Fruit fly (Drosophila melanogaster) whole organism, embryonic: Measurements from ENCODE around the gene P58IPK.

Experiments
- Antp ChIP-seq: fragments of 200-800 bp; sonication (Bioruptor generic); optimal IDR thresholded peaks from 3 replicates; lab custom pipeline; 2016; ENCODE audit warnings: missing biosample characterization, missing genetic modification characterization
- CG10366 ChIP-seq: fragments of 200-800 bp; sonication (Bioruptor generic); IDR thresholded peaks from 2 replicates; pipeline ENCODE4 v1.3.6; 2022; ENCODE audit warnings: missing biosample characterization, missing genetic modification characterization
- CG12071 ChIP-seq: fragments of 200-800 bp; sonication (Bioruptor generic); optimal IDR thresholded peaks from 3 replicates; lab custom pipeline; 2018; ENCODE audit warnings: missing biosample characterization, mild to moderate bottlenecking, missing genetic modification characterization
- CG12299 ChIP-seq: fragments of 200-800 bp; sonication (Bioruptor generic); optimal IDR thresholded peaks from 2 replicates; lab custom pipeline; 2018; ENCODE audit warnings: missing biosample characterization, mild to moderate bottlenecking, missing genetic modification characterization
- CG13296 ChIP-seq: fragments of 200-800 bp; sonication (Bioruptor generic); optimal IDR thresholded peaks from 3 replicates; lab custom pipeline; 2018; ENCODE audit warnings: missing biosample characterization, mild to moderate bottlenecking, missing genetic modification characterization
- CG13424 ChIP-seq: fragments of 200-800 bp; sonication (Bioruptor generic); optimal IDR thresholded peaks from 2 replicates; lab custom pipeline; 2019; ENCODE audit warnings: missing biosample characterization, mild to moderate bottlenecking, missing genetic modification characterization, moderate library complexity
- CG17186 ChIP-seq: fragments of 200-800 bp; sonication (Bioruptor generic); optimal IDR thresholded peaks from 3 replicates; lab custom pipeline; 2017; ENCODE audit warnings: missing biosample characterization, missing genetic modification reagents, missing genetic modification characterization
- CG1792 ChIP-seq: fragments of 200-800 bp; sonication (Bioruptor generic); optimal IDR thresholded peaks from 2 replicates; lab custom pipeline; 2016; ENCODE audit warnings: missing biosample characterization, missing genetic modification characterization
- CG1832 ChIP-seq: fragments of 200-800 bp; sonication (Bioruptor generic); optimal IDR thresholded peaks from 2 replicates; lab custom pipeline; 2017; ENCODE audit warnings: missing biosample characterization, mild to moderate bottlenecking, missing genetic modification characterization, inconsistent platforms
- CG31441 ChIP-seq: fragments of 200-800 bp; sonication (Bioruptor generic); IDR thresholded peaks from 2 replicates; pipeline ENCODE4 v1.3.6; 2022; ENCODE audit warnings: missing biosample characterization, missing genetic modification characterization
- CG34224 ChIP-seq: fragments of 200-800 bp; sonication (Bioruptor generic); IDR thresholded peaks from 3 replicates; pipeline ENCODE4 v1.3.6; 2022; ENCODE audit warnings: missing biosample characterization, missing genetic modification characterization; ENCODE audit not compliant: partially characterized antibody
- CG3726 ChIP-seq: fragments of 200-800 bp; sonication (Bioruptor generic); IDR thresholded peaks from 3 replicates; pipeline ENCODE4, ENCODE4 v1.3.6; 2022; ENCODE audit warnings: missing biosample characterization, missing genetic modification characterization
- CG43689 ChIP-seq: fragments of 200-800 bp; sonication (Bioruptor generic); IDR thresholded peaks from 2 replicates; pipeline ENCODE4 v1.3.6; 2022; ENCODE audit warnings: missing biosample characterization, missing genetic modification characterization
- CG4820 ChIP-seq: fragments of 200-800 bp; sonication (Bioruptor generic); optimal IDR thresholded peaks from 3 replicates; lab custom pipeline; 2016; ENCODE audit warnings: missing biosample characterization, missing genetic modification characterization
- CG5245 ChIP-seq: fragments of 200-800 bp; sonication (Bioruptor generic); optimal IDR thresholded peaks from 3 replicates; lab custom pipeline; 2016; ENCODE audit warnings: missing biosample characterization, missing genetic modification characterization
- CG5953 ChIP-seq: fragments of 200-800 bp; sonication (Bioruptor generic); IDR thresholded peaks from 2 replicates; pipeline ENCODE4 v1.3.6; 2022; ENCODE audit warnings: missing biosample characterization, missing genetic modification characterization
- CG6813 ChIP-seq: fragments of 200-800 bp; sonication (Bioruptor generic); optimal IDR thresholded peaks from 2 replicates; lab custom pipeline; 2017; ENCODE audit warnings: missing biosample characterization, missing genetic modification characterization, mild to moderate bottlenecking, moderate library complexity, missing genetic modification reagents
- CG7357 ChIP-seq: fragments of 200-800 bp; sonication (Bioruptor generic); IDR thresholded peaks from 3 replicates; pipeline ENCODE4 v1.3.6; 2022; ENCODE audit warnings: missing biosample characterization, missing genetic modification characterization
- CG8924 ChIP-seq: fragments of 200-800 bp; optimal IDR thresholded peaks from 3 replicates; lab custom pipeline; 2019; ENCODE audit warnings: missing biosample characterization, mild to moderate bottlenecking, missing genetic modification characterization, moderate library complexity
- CG8944 ChIP-seq: fragments of 200-800 bp; sonication (Bioruptor generic); optimal IDR thresholded peaks from 3 replicates; lab custom pipeline; 2016; ENCODE audit warnings: missing biosample characterization, missing genetic modification characterization
- ERR ChIP-seq: fragments of 200-800 bp; sonication (Bioruptor generic); optimal IDR thresholded peaks from 2 replicates; lab custom pipeline; 2016; ENCODE audit warnings: missing biosample characterization, missing genetic modification characterization
- Fer2 ChIP-seq: fragments of 200-800 bp; sonication (Bioruptor generic); optimal IDR thresholded peaks from 2 replicates; lab custom pipeline; 2018; ENCODE audit warnings: missing biosample characterization, mild to moderate bottlenecking, missing genetic modification characterization, moderate library complexity
- Fer3 ChIP-seq: fragments of 200-800 bp; sonication (Bioruptor generic); optimal IDR thresholded peaks from 2 replicates; lab custom pipeline; 2018; ENCODE audit warnings: missing biosample characterization, mild to moderate bottlenecking, missing genetic modification characterization, moderate library complexity
- Lpt ChIP-seq: fragments of >200 bp; optimal IDR thresholded peaks from 2 replicates; lab custom pipeline; 2018; ENCODE audit warnings: missing biosample characterization, missing genetic modification characterization
- Nf-YB ChIP-seq: fragments of 200-800 bp; sonication (Bioruptor generic); optimal IDR thresholded peaks from 3 replicates; lab custom pipeline; 2019; ENCODE audit warnings: missing biosample characterization, mild to moderate bottlenecking, missing genetic modification characterization, moderate library complexity
- Pdp1 ChIP-seq, 2 experiments: fragments of 200-800 bp; sonication (Bioruptor generic); optimal IDR thresholded peaks; 3 replicates each; lab custom pipeline; 2016; ENCODE audit warnings: missing biosample characterization in 2 of 2, missing genetic modification characterization in 2 of 2, mild to moderate bottlenecking in 1 of 2, moderate library complexity in 1 of 2
- Six4 ChIP-seq: fragments of 200-800 bp; sonication (Bioruptor generic); optimal IDR thresholded peaks from 2 replicates; lab custom pipeline; 2016; ENCODE audit warnings: missing biosample characterization, missing genetic modification characterization
- Trl ChIP-seq, 3 experiments: fragments of >200 bp in 2 of 3; fragments of 200-800 bp in 1 of 3; sonication (Bioruptor generic) in 1 of 3; optimal IDR thresholded peaks; 2 replicates in 1 of 3; 3 replicates in 2 of 3; lab custom pipeline; 2016 to 2017; ENCODE audit warnings: missing biosample characterization in 1 of 3, missing genetic modification characterization in 1 of 3
- ab ChIP-seq: fragments of 200-800 bp; sonication (Bioruptor generic); optimal IDR thresholded peaks from 2 replicates; lab custom pipeline; 2016; ENCODE audit warnings: missing biosample characterization, missing genetic modification characterization
- amos ChIP-seq: fragments of 200-800 bp; sonication (Bioruptor generic); IDR thresholded peaks from 2 replicates; pipeline ENCODE4 v1.3.6; 2022; ENCODE audit warnings: missing biosample characterization, missing genetic modification characterization; ENCODE audit not compliant: partially characterized antibody
- disco-r ChIP-seq: fragments of 200-800 bp; sonication (Bioruptor generic); optimal IDR thresholded peaks from 2 replicates; lab custom pipeline; 2016; ENCODE audit warnings: missing biosample characterization, missing genetic modification characterization
- dm ChIP-seq: fragments of 200-800 bp; sonication (Bioruptor generic); optimal IDR thresholded peaks from 3 replicates; lab custom pipeline; 2016; ENCODE audit warnings: missing biosample characterization, missing genetic modification characterization
- gem ChIP-seq: fragments of 200-800 bp; sonication (Bioruptor generic); optimal IDR thresholded peaks from 2 replicates; lab custom pipeline; 2019; ENCODE audit warnings: missing biosample characterization, mild to moderate bottlenecking, missing genetic modification characterization, moderate library complexity
- gsb-n ChIP-seq: fragments of 200-800 bp; sonication (Bioruptor generic); optimal IDR thresholded peaks from 3 replicates; lab custom pipeline; 2018; ENCODE audit warnings: missing biosample characterization, mild to moderate bottlenecking, missing genetic modification characterization
- ken ChIP-seq: fragments of 200-800 bp; sonication (Bioruptor generic); IDR thresholded peaks from 3 replicates; pipeline ENCODE4 v1.3.6; 2022; ENCODE audit warnings: missing biosample characterization, missing genetic modification characterization
- lola ChIP-seq, 3 experiments: fragments of >200 bp in 2 of 3; fragments of 200-800 bp in 1 of 3; sonication (Bioruptor generic) in 1 of 3; optimal IDR thresholded peaks; 2 replicates each; lab custom pipeline; 2017 to 2019; ENCODE audit warnings: missing biosample characterization in 3 of 3, missing genetic modification characterization in 3 of 3, mild to moderate bottlenecking in 1 of 3, moderate library complexity in 1 of 3
- nerfin-1 ChIP-seq: fragments of 200-800 bp; sonication (Bioruptor generic); optimal IDR thresholded peaks from 3 replicates; lab custom pipeline; 2019; ENCODE audit warnings: missing biosample characterization, mild to moderate bottlenecking, missing genetic modification characterization, moderate library complexity
- nom ChIP-seq: fragments of 200-800 bp; sonication (Bioruptor generic); optimal IDR thresholded peaks from 2 replicates; lab custom pipeline; 2017; ENCODE audit warnings: missing biosample characterization, missing genetic modification characterization, mild to moderate bottlenecking, moderate library complexity, missing genetic modification reagents
- pb ChIP-seq: fragments of 200-800 bp; sonication (Bioruptor generic); optimal IDR thresholded peaks from 3 replicates; lab custom pipeline; 2016; ENCODE audit warnings: missing biosample characterization, missing genetic modification characterization
- pita ChIP-seq: fragments of 200-800 bp; sonication (Bioruptor generic); optimal IDR thresholded peaks from 2 replicates; lab custom pipeline; 2017; ENCODE audit warnings: missing biosample characterization, mild to moderate bottlenecking, missing genetic modification characterization
- ranshi ChIP-seq: fragments of 200-800 bp; sonication (Bioruptor generic); IDR thresholded peaks from 2 replicates; pipeline ENCODE4 v1.3.6; 2022; ENCODE audit warnings: missing biosample characterization, missing genetic modification characterization
- repo ChIP-seq: fragments of 200-800 bp; sonication (Bioruptor generic); optimal IDR thresholded peaks from 2 replicates; lab custom pipeline; 2016; ENCODE audit warnings: missing biosample characterization, missing genetic modification characterization
- sqz ChIP-seq: fragments of 200-800 bp; sonication (Bioruptor generic); optimal IDR thresholded peaks from 3 replicates; lab custom pipeline; 2018; ENCODE audit warnings: missing biosample characterization, mild to moderate bottlenecking, missing genetic modification characterization
- stwl ChIP-seq: fragments of 200-800 bp; sonication (Bioruptor generic); optimal IDR thresholded peaks from 3 replicates; lab custom pipeline; 2018; ENCODE audit warnings: missing biosample characterization, mild to moderate bottlenecking, missing genetic modification characterization, moderate library complexity
- ttk ChIP-seq: fragments of 200-800 bp; sonication (Bioruptor generic); IDR thresholded peaks from 2 replicates; pipeline ENCODE4 v2.1.2; 2022; ENCODE audit warnings: missing biosample characterization, missing genetic modification characterization
- wor ChIP-seq: fragments of 200-800 bp; sonication (Bioruptor generic); IDR thresholded peaks from 2 replicates; pipeline ENCODE4 v1.3.6; 2022; ENCODE audit warnings: missing biosample characterization, missing genetic modification characterization
- z ChIP-seq: fragments of 200-800 bp; sonication (Bioruptor generic); IDR thresholded peaks from 3 replicates; pipeline ENCODE4 v1.3.6; 2022; ENCODE audit warnings: missing biosample characterization, missing genetic modification characterization
- zen ChIP-seq: fragments of 200-800 bp; sonication (Bioruptor generic); optimal IDR thresholded peaks from 3 replicates; lab custom pipeline; 2018; ENCODE audit warnings: missing biosample characterization, mild to moderate bottlenecking, missing genetic modification characterization, moderate library complexity

Gene P58IPK

DNA sequence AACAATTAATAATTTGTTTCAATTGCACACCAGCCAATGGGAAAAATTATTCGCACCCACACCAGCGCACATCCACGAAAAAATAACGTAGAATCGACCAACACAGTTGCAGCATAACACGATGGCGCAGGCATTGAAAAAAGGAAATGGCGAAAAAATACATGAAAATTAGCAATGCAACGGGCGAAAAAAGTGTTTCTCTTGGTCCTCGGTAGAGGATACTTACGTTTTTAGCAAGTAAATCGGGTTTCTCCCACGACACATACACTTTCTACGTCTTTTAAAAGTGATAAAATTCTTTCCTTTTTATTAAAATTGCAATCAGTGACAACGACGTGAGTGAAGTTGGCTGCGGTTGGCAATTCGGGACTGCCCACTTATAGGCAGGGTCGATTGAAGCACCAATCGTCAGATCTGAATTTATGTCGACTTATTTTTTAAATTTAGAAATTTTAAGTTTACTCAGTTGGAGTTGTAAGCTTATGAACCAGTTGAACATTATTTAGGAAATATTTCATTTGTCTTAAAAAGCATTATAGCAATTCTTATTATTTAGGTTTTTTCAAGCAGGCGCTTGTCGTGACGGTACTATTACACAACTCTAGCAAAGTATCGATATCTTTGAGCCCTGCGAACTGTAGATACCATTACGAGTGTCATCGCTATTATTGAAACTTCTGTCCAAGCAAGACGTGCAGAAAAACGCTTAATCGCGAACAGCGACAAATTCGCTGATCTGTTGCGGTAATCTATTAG lies 9.2 kb upstream of the P58IPK start, which contains the start of the genes Kap-alpha3 and Son (continued):
- TF ChIP-seq CG13296 (peak; percentile 97), Fer2 (tag; lab: Kevin White, UChicago) (peak; percentile 92), CG12299 (peak; percentile 86), CG7357 (GFP tag; lab: Robert Waterston, UW) (peak; percentile 71), ken (GFP tag; lab: Robert Waterston, UW) (peak; percentile 91), pb (GFP tag; lab: Kevin White, UChicago) (peak; percentile 92), disco-r (GFP tag; lab: Kevin White, UChicago) (peak; percentile 87), CG1832 (no peak), CG5953 (GFP tag; lab: Robert Waterston, UW) (peak; percentile 72), pita (GFP tag; lab: Kevin White, UChicago) (no peak), CG8924 (tag; lab: Kevin White, UChicago) (peak; percentile 89), nerfin-1 (peak; percentile 90), dm (GFP tag; lab: Kevin White, UChicago) (peak; percentile 96), CG17186 (peak; percentile 88), CG13424 (peak; percentile 89), CG8944 (GFP tag; lab: Kevin White, UChicago) (peak; percentile 93), lola (GFP tag; optimal IDR thresholded peaks at IDR 0.05; lab: Kevin White, UChicago) (peak in 1 of 3 experiments; percentile 87), CG43689 (GFP tag; lab: Robert Waterston, UW) (peak; percentile 70), Lpt (GFP tag; lab: Kevin White, UChicago) (no peak), stwl (tag; lab: Kevin White, UChicago) (peak; percentile 81), Nf-YB (GFP tag; lab: Kevin White, UChicago) (peak; percentile 78), ab (GFP tag; lab: Kevin White, UChicago) (peak; percentile 62), CG1792 (peak; percentile 85), sqz (GFP tag; lab: Kevin White, UChicago) (peak; percentile 92), Trl (optimal IDR thresholded peaks at IDR 0.05; lab: Kevin White, UChicago) (no peak), Trl (GFP tag; optimal IDR thresholded peaks at IDR 0.05; lab: Kevin White, UChicago) (peak; percentile 95), CG4820 (peak; percentile 88), zen (tag; lab: Kevin White, UChicago) (peak; percentile 83), nom (GFP tag; lab: Kevin White, UChicago) (peak; percentile 92), repo (peak; percentile 87), CG5245 (GFP tag; lab: Kevin White, UChicago) (peak; percentile 88), z (GFP tag; lab: Robert Waterston, UW) (no peak), ttk (GFP tag; lab: Robert Waterston, UW) (peak; percentile 88), wor (peak; percentile 72), gsb-n (peak; percentile 82), Pdp1 (GFP tag; optimal IDR thresholded peaks at IDR 0.05; lab: Kevin White, UChicago) (peak; percentile 94 to 99), Fer3 (tag; lab: Kevin White, UChicago) (peak; percentile 93), CG12071 (GFP tag; lab: Kevin White, UChicago) (peak; percentile 91), ranshi (peak; percentile 85), gem (tag; lab: Kevin White, UChicago) (peak; percentile 88), CG3726 (GFP tag; lab: Robert Waterston, UW) (peak; percentile 80; the same call in 2 of the 3 replicates), CG6813 (GFP tag; lab: Kevin White, UChicago) (peak; percentile 85), CG34224 (GFP tag; lab: Robert Waterston, UW) (peak; percentile 82), amos (GFP tag; lab: Robert Waterston, UW) (peak; percentile 80), ERR (GFP tag; lab: Kevin White, UChicago) (peak; percentile 85), Antp (GFP tag; lab: Kevin White, UChicago) (peak; percentile 91), CG31441 (peak; percentile 90), CG10366 (GFP tag; lab: Robert Waterston, UW) (peak; percentile 85), Six4 (GFP tag; lab: Kevin White, UChicago) (peak; percentile 76)
